Fruit fly (Drosophila melanogaster): ENCODE data around the gene CG9915.

dm6 chrX:16309764-16310163, 3.2 kb downstream of the CG9915 start:
- no peak for TF ChIP-seq psq (GFP tag; optimal IDR thresholded peaks at IDR 0.05)
- no peak for TF ChIP-seq HLH106 (tag; optimal IDR thresholded peaks at IDR 0.05)
- no peak for TF ChIP-seq Dif (GFP tag; optimal IDR thresholded peaks at IDR 0.05; ENCODE audit: partially characterized antibody)
- no peak for TF ChIP-seq fru (GFP tag; optimal IDR thresholded peaks at IDR 0.05)
- TF ChIP-seq dl (GFP tag; optimal IDR thresholded peaks at IDR 0.05; ENCODE audit: insufficient read depth in 1 of 2, partially characterized antibody in 2 of 2), result no peak
- TF ChIP-seq dsf (GFP tag; optimal IDR thresholded peaks at IDR 0.05; ENCODE audit: borderline replicate concordance), result no peak
